Fruit fly (Drosophila melanogaster) whole organism, embryonic: ENCODE measurements around the gene mdlc.

Source experiments
- Blimp-1 ChIP-seq: fragments of 200-800 bp; sonication (Bioruptor generic); optimal IDR thresholded peaks from 3 replicates; lab custom pipeline; 2018; ENCODE audit warnings: missing biosample characterization, missing genetic modification characterization, mild to moderate bottlenecking, moderate library complexity, missing genetic modification reagents
- Bteb2 ChIP-seq: fragments of 200-800 bp; sonication (Bioruptor generic); optimal IDR thresholded peaks from 2 replicates; lab custom pipeline; 2016; ENCODE audit warnings: missing biosample characterization, missing genetic modification characterization
- CG10959 ChIP-seq: fragments of 200-800 bp; sonication (Bioruptor generic); IDR thresholded peaks from 2 replicates; pipeline ENCODE4 v1.3.6; 2022; ENCODE audit warnings: missing biosample characterization, missing genetic modification characterization
- CG11093 ChIP-seq: fragments of 200-800 bp; sonication (Bioruptor generic); IDR thresholded peaks from 3 replicates; pipeline ENCODE4 v1.3.6; 2022; ENCODE audit warnings: missing biosample characterization, missing genetic modification characterization
- CG11504 ChIP-seq: fragments of 200-800 bp; sonication (Bioruptor generic); optimal IDR thresholded peaks from 3 replicates; lab custom pipeline; 2019; ENCODE audit warnings: missing biosample characterization, mild to moderate bottlenecking, missing genetic modification characterization, moderate library complexity
- CG11723 ChIP-seq: fragments of 200-800 bp; sonication (Bioruptor generic); optimal IDR thresholded peaks from 2 replicates; lab custom pipeline; 2017; ENCODE audit warnings: missing biosample characterization, mild to moderate bottlenecking, missing genetic modification characterization
- CG12744 ChIP-seq: fragments of 200-800 bp; sonication (Bioruptor generic); optimal IDR thresholded peaks from 2 replicates; lab custom pipeline; 2016; ENCODE audit warnings: missing biosample characterization, missing genetic modification characterization
- CG14667 ChIP-seq: fragments of 200-800 bp; sonication (Bioruptor generic); IDR thresholded peaks from 2 replicates; pipeline ENCODE4 v1.3.6; 2022; ENCODE audit warnings: missing biosample characterization, missing genetic modification characterization
- CG15073 ChIP-seq: fragments of 200-800 bp; sonication (Bioruptor generic); optimal IDR thresholded peaks from 2 replicates; lab custom pipeline; 2016; ENCODE audit warnings: missing biosample characterization, missing genetic modification characterization
- CG15479 ChIP-seq: fragments of 200-800 bp; sonication (Bioruptor generic); optimal IDR thresholded peaks from 3 replicates; lab custom pipeline; 2019; ENCODE audit warnings: missing biosample characterization, mild to moderate bottlenecking, missing genetic modification characterization, moderate library complexity
- CG18599 ChIP-seq: fragments of 200-800 bp; sonication (Bioruptor generic); optimal IDR thresholded peaks from 3 replicates; lab custom pipeline; 2017; ENCODE audit warnings: missing biosample characterization, missing genetic modification characterization, mild to moderate bottlenecking, moderate library complexity, missing genetic modification reagents
- CG2202 ChIP-seq: fragments of 200-800 bp; sonication (Bioruptor generic); optimal IDR thresholded peaks from 2 replicates; lab custom pipeline; 2018; ENCODE audit warnings: missing biosample characterization, mild to moderate bottlenecking, missing genetic modification characterization
- CG31441 ChIP-seq: fragments of 200-800 bp; sonication (Bioruptor generic); IDR thresholded peaks from 2 replicates; pipeline ENCODE4 v1.3.6; 2022; ENCODE audit warnings: missing biosample characterization, missing genetic modification characterization
- CG4282 ChIP-seq: fragments of 200-800 bp; sonication (Bioruptor generic); optimal IDR thresholded peaks from 2 replicates; lab custom pipeline; 2016; ENCODE audit warnings: missing biosample characterization, missing genetic modification characterization
- CG5245 ChIP-seq: fragments of 200-800 bp; sonication (Bioruptor generic); optimal IDR thresholded peaks from 3 replicates; lab custom pipeline; 2016; ENCODE audit warnings: missing biosample characterization, missing genetic modification characterization
- CG6765 ChIP-seq: fragments of 200-800 bp; sonication (Bioruptor generic); optimal IDR thresholded peaks from 3 replicates; lab custom pipeline; 2017; ENCODE audit warnings: missing biosample characterization, mild to moderate bottlenecking, missing genetic modification characterization
- CG8089 ChIP-seq: fragments of 200-800 bp; sonication (Bioruptor generic); optimal IDR thresholded peaks from 3 replicates; lab custom pipeline; 2016; ENCODE audit warnings: missing biosample characterization, missing genetic modification characterization
- Dbx ChIP-seq: fragments of 200-800 bp; sonication (Bioruptor generic); IDR thresholded peaks from 3 replicates; pipeline ENCODE4 v1.3.6; 2022; ENCODE audit warnings: missing biosample characterization, missing genetic modification characterization
- Deaf1 ChIP-seq: fragments of 200-800 bp; optimal IDR thresholded peaks from 3 replicates; lab custom pipeline; 2019; ENCODE audit warnings: missing biosample characterization, mild to moderate bottlenecking, missing genetic modification characterization, moderate library complexity
- Drgx ChIP-seq: fragments of 200-800 bp; sonication (Bioruptor generic); IDR thresholded peaks from 2 replicates; pipeline ENCODE4 v1.3.6; 2022; ENCODE audit warnings: missing biosample characterization, missing genetic modification characterization
- Eip74EF ChIP-seq, 2 experiments: fragments of 200-800 bp in 1 of 2; fragments of >200 bp in 1 of 2; sonication (Bioruptor generic) in 1 of 2; optimal IDR thresholded peaks; 2 replicates each; lab custom pipeline; 2017 to 2019; ENCODE audit warnings: missing biosample characterization in 2 of 2, missing genetic modification characterization in 2 of 2, mild to moderate bottlenecking in 1 of 2, moderate library complexity in 1 of 2
- Hr3 ChIP-seq: fragments of 200-800 bp; sonication (Bioruptor generic); optimal IDR thresholded peaks from 3 replicates; lab custom pipeline; 2016; ENCODE audit warnings: missing biosample characterization, missing genetic modification characterization
- Neu2 ChIP-seq: fragments of 200-800 bp; sonication (Bioruptor generic); optimal IDR thresholded peaks from 3 replicates; lab custom pipeline; 2016; ENCODE audit warnings: missing biosample characterization, missing genetic modification characterization, borderline replicate concordance
- Nf-YC ChIP-seq: fragments of 200-800 bp; optimal IDR thresholded peaks from 3 replicates; lab custom pipeline; 2019; ENCODE audit warnings: missing biosample characterization, mild to moderate bottlenecking, missing genetic modification characterization, moderate library complexity
- Six4 ChIP-seq: fragments of 200-800 bp; sonication (Bioruptor generic); optimal IDR thresholded peaks from 2 replicates; lab custom pipeline; 2016; ENCODE audit warnings: missing biosample characterization, missing genetic modification characterization
- bab2 ChIP-seq: fragments of 200-800 bp; sonication (Bioruptor generic); optimal IDR thresholded peaks from 2 replicates; lab custom pipeline; 2016; ENCODE audit warnings: missing biosample characterization, missing genetic modification characterization
- btn ChIP-seq: fragments of 200-800 bp; sonication (Bioruptor generic); optimal IDR thresholded peaks from 2 replicates; lab custom pipeline; 2016; ENCODE audit warnings: missing biosample characterization, missing genetic modification characterization
- cad ChIP-seq: fragments of >200 bp; optimal IDR thresholded peaks from 2 replicates; lab custom pipeline; 2017; ENCODE audit warnings: missing biosample characterization, missing genetic modification characterization
- chinmo ChIP-seq: fragments of 200-800 bp; sonication (Bioruptor generic); IDR thresholded peaks from 4 replicates; pipeline ENCODE4 v1.3.6; 2022; ENCODE audit warnings: missing biosample characterization, missing genetic modification characterization; ENCODE audit not compliant: partially characterized antibody
- crp ChIP-seq, 2 experiments: fragments of 200-800 bp; sonication (Bioruptor generic); optimal IDR thresholded peaks; 2 replicates in 1 of 2; 3 replicates in 1 of 2; lab custom pipeline; 2017; ENCODE audit warnings: missing biosample characterization in 2 of 2, missing genetic modification characterization in 2 of 2, mild to moderate bottlenecking in 1 of 2, moderate library complexity in 1 of 2
- cwo ChIP-seq: fragments of 200-800 bp; sonication (Bioruptor generic); optimal IDR thresholded peaks from 3 replicates; lab custom pipeline; 2017; ENCODE audit warnings: missing biosample characterization, missing genetic modification characterization, mild to moderate bottlenecking, moderate library complexity, missing genetic modification reagents
- exex ChIP-seq: fragments of 200-800 bp; sonication (Bioruptor generic); optimal IDR thresholded peaks from 4 replicates; lab custom pipeline; 2018; ENCODE audit warnings: missing biosample characterization, mild to moderate bottlenecking, missing genetic modification characterization, moderate library complexity
- fd64A ChIP-seq: fragments of 200-800 bp; sonication (Bioruptor generic); optimal IDR thresholded peaks from 3 replicates; lab custom pipeline; 2018; ENCODE audit warnings: missing biosample characterization, mild to moderate bottlenecking, missing genetic modification characterization
- fru ChIP-seq: fragments of >200 bp; optimal IDR thresholded peaks from 2 replicates; lab custom pipeline; 2017
- gem ChIP-seq: fragments of 200-800 bp; sonication (Bioruptor generic); optimal IDR thresholded peaks from 2 replicates; lab custom pipeline; 2019; ENCODE audit warnings: missing biosample characterization, mild to moderate bottlenecking, missing genetic modification characterization, moderate library complexity
- ham ChIP-seq: fragments of 200-800 bp; sonication (Bioruptor generic); IDR thresholded peaks from 2 replicates; pipeline ENCODE4 v1.3.6; 2022; ENCODE audit warnings: missing biosample characterization, missing genetic modification characterization
- inv ChIP-seq: fragments of 200-800 bp; sonication (Bioruptor generic); IDR thresholded peaks from 2 replicates; pipeline ENCODE4 v1.3.6; 2022; ENCODE audit warnings: missing biosample characterization, missing genetic modification characterization; ENCODE audit not compliant: partially characterized antibody
- jumu ChIP-seq: fragments of 200-800 bp; sonication (Bioruptor generic); optimal IDR thresholded peaks from 3 replicates; lab custom pipeline; 2016; ENCODE audit warnings: missing biosample characterization, missing genetic modification characterization
- ken ChIP-seq: fragments of 200-800 bp; sonication (Bioruptor generic); IDR thresholded peaks from 3 replicates; pipeline ENCODE4 v1.3.6; 2022; ENCODE audit warnings: missing biosample characterization, missing genetic modification characterization
- lola ChIP-seq, 3 experiments: fragments of >200 bp in 2 of 3; fragments of 200-800 bp in 1 of 3; sonication (Bioruptor generic) in 1 of 3; optimal IDR thresholded peaks; 2 replicates each; lab custom pipeline; 2017 to 2019; ENCODE audit warnings: missing biosample characterization in 3 of 3, missing genetic modification characterization in 3 of 3, mild to moderate bottlenecking in 1 of 3, moderate library complexity in 1 of 3
- mld ChIP-seq: fragments of 200-800 bp; sonication (Bioruptor generic); IDR thresholded peaks from 3 replicates; pipeline ENCODE4 v1.3.6; 2022; ENCODE audit warnings: missing biosample characterization, missing genetic modification characterization; ENCODE audit not compliant: partially characterized antibody
- pho ChIP-seq: fragments of 200-800 bp; sonication (Bioruptor generic); optimal IDR thresholded peaks from 2 replicates; lab custom pipeline; 2016; ENCODE audit warnings: missing biosample characterization, missing genetic modification characterization
- prd ChIP-seq, 3 experiments: fragments of >200 bp in 2 of 3; fragments of 200-800 bp in 1 of 3; sonication (Bioruptor generic) in 1 of 3; optimal IDR thresholded peaks in 2 of 3; IDR thresholded peaks in 1 of 3; 2 replicates in 2 of 3; 3 replicates in 1 of 3; pipeline versions ENCODE4 v1.3.6 to Lab custom; 2017 to 2022; ENCODE audit warnings: missing biosample characterization in 1 of 3, missing genetic modification characterization in 1 of 3
- ranshi ChIP-seq: fragments of 200-800 bp; sonication (Bioruptor generic); IDR thresholded peaks from 2 replicates; pipeline ENCODE4 v1.3.6; 2022; ENCODE audit warnings: missing biosample characterization, missing genetic modification characterization
- row ChIP-seq: fragments of 200-800 bp; sonication (Bioruptor generic); IDR thresholded peaks from 3 replicates; pipeline ENCODE4 v1.3.6; 2022; ENCODE audit warnings: missing biosample characterization, missing genetic modification characterization
- slbo ChIP-seq: fragments of 200-800 bp; sonication (Bioruptor generic); IDR thresholded peaks from 2 replicates; pipeline ENCODE4 v1.3.6; 2022; ENCODE audit warnings: missing biosample characterization, missing genetic modification characterization
- slp2 ChIP-seq: fragments of 200-800 bp; sonication (Bioruptor generic); optimal IDR thresholded peaks from 2 replicates; lab custom pipeline; 2016; ENCODE audit warnings: missing biosample characterization, missing genetic modification characterization
- sr ChIP-seq: fragments of 200-800 bp; sonication (Bioruptor generic); IDR thresholded peaks from 3 replicates; pipeline ENCODE4 v1.3.6; 2022; ENCODE audit warnings: missing biosample characterization, missing genetic modification characterization
- stc ChIP-seq: fragments of 200-800 bp; sonication (Bioruptor generic); IDR thresholded peaks from 2 replicates; pipeline ENCODE4 v1.3.6; 2022; ENCODE audit warnings: missing biosample characterization, missing genetic modification characterization
- tio ChIP-seq: fragments of 200-800 bp; sonication (Bioruptor generic); optimal IDR thresholded peaks from 2 replicates; lab custom pipeline; 2017; ENCODE audit warnings: missing biosample characterization, missing genetic modification characterization, inconsistent platforms

Gene mdlc

DNA sequence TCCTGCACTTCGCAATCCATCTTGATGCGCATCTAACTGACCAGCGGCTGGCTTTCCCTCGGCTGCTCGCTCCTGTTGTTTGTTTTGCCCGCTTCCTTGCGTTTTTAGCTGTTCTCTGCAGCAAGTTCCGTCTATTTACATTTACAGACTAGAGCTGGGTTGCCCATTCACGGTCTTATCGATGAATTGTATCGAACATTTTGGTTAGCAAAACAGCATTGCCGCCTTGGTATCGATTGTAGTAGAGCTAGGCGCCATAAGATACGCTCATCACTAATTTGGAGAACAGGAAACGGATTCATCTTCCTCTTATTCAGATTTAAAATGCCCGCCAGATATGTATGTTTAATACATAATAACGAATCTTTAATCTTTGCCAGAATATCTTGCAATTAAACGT is 21.7 kb upstream of the mdlc start, which contains the start of gene Regnase-1 (continued):
- TF ChIP-seq CG8089 (peak; percentile 90), mld (GFP tag; lab: Robert Waterston, UW) (peak; percentile 73), stc (peak; percentile 93), chinmo (peak; percentile 95), CG11504 (tag; lab: Kevin White, UChicago) (peak; percentile 87), CG12744 (GFP tag; lab: Kevin White, UChicago) (peak; percentile 90), fd64A (GFP tag; lab: Kevin White, UChicago) (peak; percentile 94), Deaf1 (tag; lab: Kevin White, UChicago) (peak; percentile 66), prd (optimal IDR thresholded peaks at IDR 0.05; lab: Kevin White, UChicago) (no peak), prd (GFP tag; IDR thresholded peaks at IDR 0.05; lab: Robert Waterston, UW) (peak; percentile 62; the same call in 2 of the 3 replicates), slp2 (GFP tag; lab: Kevin White, UChicago) (peak; percentile 87), cad (no peak), btn (peak; percentile 83), ham (peak; percentile 63; the same call in 1 of the 2 replicates), gem (tag; lab: Kevin White, UChicago) (peak; percentile 78), crp (GFP tag; optimal IDR thresholded peaks at IDR 0.05; lab: Kevin White, UChicago) (peak in 1 of 2 experiments; percentile 63), CG10959 (GFP tag; lab: Robert Waterston, UW) (peak; percentile 82), inv (GFP tag; lab: Robert Waterston, UW) (peak; percentile 92), CG14667 (GFP tag; lab: Robert Waterston, UW) (peak; percentile 48; the same call in 1 of the 2 replicates), CG6765 (GFP tag; lab: Kevin White, UChicago) (peak; percentile 98), cwo (GFP tag; lab: Kevin White, UChicago) (peak; percentile 75), Hr3 (GFP tag; lab: Kevin White, UChicago) (peak; percentile 72), ranshi (peak; percentile 76; the same call in 1 of the 2 replicates), fru (lab: Kevin White, UChicago) (no peak), CG2202 (tag; lab: Kevin White, UChicago) (peak; percentile 93), Nf-YC (tag; lab: Kevin White, UChicago) (peak; percentile 78), sr (peak; percentile 92), CG18599 (GFP tag; lab: Kevin White, UChicago) (peak; percentile 93), Neu2 (peak; percentile 62), Blimp-1 (GFP tag; lab: Kevin White, UChicago) (peak; percentile 79), CG31441 (peak; percentile 94), Eip74EF (GFP tag; optimal IDR thresholded peaks at IDR 0.05; lab: Kevin White, UChicago) (peak in 1 of 2 experiments; percentile 80), lola (GFP tag; optimal IDR thresholded peaks at IDR 0.05; lab: Kevin White, UChicago) (peak in 1 of 3 experiments; percentile 67), Drgx (peak; percentile 66), pho (GFP tag; lab: Kevin White, UChicago) (peak; percentile 91), CG5245 (GFP tag; lab: Kevin White, UChicago) (peak; percentile 81), tio (GFP tag; lab: Kevin White, UChicago) (peak; percentile 57), ken (GFP tag; lab: Robert Waterston, UW) (no peak), bab2 (GFP tag; lab: Kevin White, UChicago) (peak; percentile 73), CG11723 (GFP tag; lab: Kevin White, UChicago) (peak; percentile 89), row (GFP tag; lab: Robert Waterston, UW) (peak; percentile 74), jumu (GFP tag; lab: Kevin White, UChicago) (peak; percentile 51), Six4 (GFP tag; lab: Kevin White, UChicago) (peak; percentile 86), slbo (peak; percentile 79), CG11093 (GFP tag; lab: Robert Waterston, UW) (no peak; the same call in 2 of the 3 replicates), CG4282 (GFP tag; lab: Kevin White, UChicago) (peak; percentile 66), exex (tag; lab: Kevin White, UChicago) (peak; percentile 70), CG15479 (GFP tag; lab: Kevin White, UChicago) (peak; percentile 59), Bteb2 (GFP tag; lab: Kevin White, UChicago) (peak; percentile 85), Dbx (GFP tag; lab: Robert Waterston, UW) (peak; percentile 92), CG15073 (GFP tag; lab: Kevin White, UChicago) (no peak)
